Worm (Caenorhabditis elegans): ENCODE data around the gene fbxc-54.

fbxc-54 gene

DNA sequence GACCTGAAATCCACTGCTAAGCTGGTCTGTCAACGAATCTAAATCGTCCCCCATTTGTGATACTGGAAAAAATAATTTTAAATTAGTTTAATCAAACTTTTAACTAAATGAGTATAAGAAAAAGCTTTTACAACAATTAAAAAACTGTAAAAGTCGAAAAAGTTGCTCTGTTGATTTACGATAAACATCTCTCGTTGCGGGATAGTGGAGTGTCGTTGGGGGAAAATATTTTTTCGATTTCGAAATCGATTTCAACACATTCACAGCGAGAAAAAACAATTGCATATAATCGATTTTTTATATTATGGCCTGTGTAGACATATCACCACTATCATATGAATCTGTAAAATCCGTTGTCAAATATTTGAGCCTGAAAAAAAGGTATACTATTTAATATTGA, at the start of gene fbxc-54, which contains the start of gene F23F1.5:
Gene fbxc-54 (plus strand): TSS at position 199 of the 400 bp plus-strand sequence.
Gene F23F1.5 (minus strand): TSS at position 64 of the 400 bp plus-strand sequence.
- TF ChIP-seq him-1 (tag; optimal IDR thresholded peaks at IDR 0.05), result no peak
- TF ChIP-seq dao-5 (tag; optimal IDR thresholded peaks at IDR 0.05), result no peak
- no peak for TF ChIP-seq W03F9.2 (tag; optimal IDR thresholded peaks at IDR 0.05)

DNA sequence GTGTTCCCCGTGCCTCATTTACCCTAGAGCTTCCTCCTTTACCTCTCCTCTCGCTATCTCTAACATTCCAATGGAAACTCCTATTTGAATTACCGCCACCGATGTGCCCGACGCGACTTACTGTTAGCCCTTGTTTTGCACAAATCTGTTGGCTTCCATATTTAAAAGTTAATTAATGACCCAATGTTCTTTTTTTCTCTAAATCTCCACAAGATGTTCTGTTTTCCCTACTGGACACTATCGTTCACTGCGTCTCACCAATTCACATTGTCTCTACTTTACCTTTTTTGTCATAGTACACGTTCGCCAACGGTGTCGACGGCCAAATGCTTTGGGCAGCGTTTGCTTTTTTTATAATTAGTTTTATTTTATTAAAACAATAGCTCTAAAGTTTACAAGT, 30.9 kb upstream of the fbxc-54 start:
- TF ChIP-seq him-1 (tag; optimal IDR thresholded peaks at IDR 0.05), result no peak
- no peak for TF ChIP-seq W03F9.2 (tag; optimal IDR thresholded peaks at IDR 0.05)
- no peak for TF ChIP-seq dao-5 (tag; optimal IDR thresholded peaks at IDR 0.05)

DNA sequence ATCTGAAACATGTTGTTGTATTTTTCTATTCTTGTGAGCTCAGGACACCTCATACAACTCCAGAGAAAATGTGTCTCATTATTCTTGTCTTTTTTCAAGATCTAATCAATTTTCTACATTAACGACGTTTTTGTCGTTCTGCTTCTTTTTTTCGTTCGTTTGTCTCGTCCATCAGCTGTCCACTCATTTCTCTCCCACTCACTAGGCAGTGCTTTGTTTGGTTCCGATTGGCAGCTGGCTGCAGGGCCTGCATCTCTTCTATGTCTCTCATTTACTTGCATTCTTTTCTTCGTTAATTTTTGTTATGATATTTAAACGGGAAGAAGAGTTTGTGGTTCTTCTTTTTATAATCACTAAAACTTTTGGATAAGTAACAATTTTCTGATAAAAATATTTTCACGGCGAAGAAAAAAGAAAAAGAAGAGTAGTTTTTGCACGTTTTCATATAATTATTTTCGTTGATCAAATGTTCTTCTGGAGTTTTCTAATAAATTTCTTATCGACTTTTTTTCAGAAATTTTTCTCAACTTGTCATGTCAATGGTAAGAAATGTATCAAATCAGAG, 30.1 kb upstream of the fbxc-54 start, which contains the start of gene 2L52.1:
Gene 2L52.1 (plus strand): TSS at position 515 of the 565 bp plus-strand sequence.
- no peak for TF ChIP-seq W03F9.2 (tag; optimal IDR thresholded peaks at IDR 0.05)

DNA sequence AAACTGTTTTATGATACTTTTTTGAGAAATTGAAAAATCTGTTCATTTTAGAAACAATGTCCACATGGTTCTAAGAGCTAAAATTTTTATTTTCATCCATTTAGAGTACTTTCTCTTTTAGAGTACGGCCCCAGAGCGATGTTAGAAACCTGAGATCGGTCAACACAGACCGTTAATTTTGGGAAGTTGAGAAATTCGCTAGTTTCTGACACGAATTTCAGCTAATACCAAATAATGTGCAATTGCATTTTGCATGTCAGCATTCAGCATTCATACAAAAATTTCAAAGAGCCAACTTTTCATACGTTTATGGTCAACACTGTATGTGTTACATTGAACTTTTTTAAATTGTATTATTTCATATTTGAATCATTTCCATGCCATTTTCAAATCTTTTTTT, 26.7 kb upstream of the fbxc-54 start:
- TF ChIP-seq W03F9.2 (tag; optimal IDR thresholded peaks at IDR 0.05), result no peak
- TF ChIP-seq dao-5 (tag; optimal IDR thresholded peaks at IDR 0.05), result no peak
- TF ChIP-seq him-1 (tag; optimal IDR thresholded peaks at IDR 0.05), result no peak

DNA sequence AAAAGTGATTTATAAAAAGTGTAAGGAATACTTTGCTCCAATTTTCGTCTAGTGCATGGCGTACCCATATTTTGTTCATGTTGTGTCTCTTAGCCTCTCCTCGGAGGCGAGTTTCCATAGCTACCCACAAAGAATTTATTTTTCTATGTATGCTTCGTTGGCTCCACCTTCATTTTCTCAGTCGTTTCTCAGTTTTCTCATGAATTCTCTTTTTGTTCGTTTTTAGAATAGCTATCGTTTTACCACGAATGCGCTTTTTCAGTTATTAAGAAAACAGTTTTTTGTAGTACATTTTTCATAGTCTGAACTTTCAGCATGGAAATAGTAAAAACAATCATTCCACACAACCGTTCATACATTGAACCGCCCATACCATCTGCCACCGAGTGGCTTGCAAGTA, 25.2 kb upstream of the fbxc-54 start, which contains the start of gene osta-1:
Gene osta-1 (plus strand): TSS at position 309 of the 400 bp plus-strand sequence.
- TF ChIP-seq W03F9.2 (tag; optimal IDR thresholded peaks at IDR 0.05), result no peak
- no peak for TF ChIP-seq him-1 (tag; optimal IDR thresholded peaks at IDR 0.05)
- TF ChIP-seq dao-5 (tag; optimal IDR thresholded peaks at IDR 0.05), result no peak

DNA sequence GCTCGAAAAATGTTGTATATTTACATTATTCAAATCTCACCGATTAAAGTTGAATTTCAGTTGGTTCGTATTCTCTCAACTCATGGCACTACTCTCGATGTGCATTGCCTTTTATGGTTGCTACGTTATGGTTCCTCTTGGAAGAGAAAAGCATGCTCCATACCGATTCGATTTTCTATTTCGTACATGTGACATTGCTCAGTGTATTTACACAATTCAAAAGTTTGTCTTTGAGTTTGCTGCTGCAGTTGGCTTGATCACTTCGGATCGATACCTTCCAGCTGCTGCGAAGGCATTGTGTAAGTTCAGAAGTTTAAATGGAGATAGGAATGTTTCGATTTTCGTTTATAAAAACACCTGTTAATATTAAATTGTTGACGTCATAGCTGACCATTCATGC, 23.3 kb upstream of the fbxc-54 start:
- TF ChIP-seq dao-5 (tag; optimal IDR thresholded peaks at IDR 0.05), result no peak
- no peak for TF ChIP-seq him-1 (tag; optimal IDR thresholded peaks at IDR 0.05)
- TF ChIP-seq W03F9.2 (tag; optimal IDR thresholded peaks at IDR 0.05), result no peak

DNA sequence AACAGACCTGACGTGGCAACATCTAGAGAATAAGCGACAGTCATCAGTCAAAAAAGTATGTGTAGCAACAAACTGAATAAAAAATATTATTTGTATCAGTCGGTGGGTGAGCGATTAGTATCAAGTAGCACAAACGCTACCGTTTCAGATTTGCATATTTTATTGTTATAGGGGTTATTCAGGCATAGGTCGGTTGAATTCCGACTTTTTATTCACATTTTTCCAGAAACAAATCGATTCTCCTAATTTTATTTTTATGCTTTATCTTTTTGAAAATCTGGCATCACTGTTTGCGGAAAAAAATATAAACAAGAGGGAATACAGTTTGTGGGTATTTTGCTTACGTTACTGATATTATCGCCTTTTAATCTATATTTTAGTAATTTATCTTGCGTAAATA, 19.7 kb upstream of the fbxc-54 start, which contains the start of gene best-4:
Gene best-4 (minus strand): TSS at position 101 of the 400 bp plus-strand sequence.
- TF ChIP-seq W03F9.2 (tag; optimal IDR thresholded peaks at IDR 0.05) (no peak), dao-5 (tag; optimal IDR thresholded peaks at IDR 0.05) (no peak), him-1 (tag; optimal IDR thresholded peaks at IDR 0.05) (no peak)

DNA sequence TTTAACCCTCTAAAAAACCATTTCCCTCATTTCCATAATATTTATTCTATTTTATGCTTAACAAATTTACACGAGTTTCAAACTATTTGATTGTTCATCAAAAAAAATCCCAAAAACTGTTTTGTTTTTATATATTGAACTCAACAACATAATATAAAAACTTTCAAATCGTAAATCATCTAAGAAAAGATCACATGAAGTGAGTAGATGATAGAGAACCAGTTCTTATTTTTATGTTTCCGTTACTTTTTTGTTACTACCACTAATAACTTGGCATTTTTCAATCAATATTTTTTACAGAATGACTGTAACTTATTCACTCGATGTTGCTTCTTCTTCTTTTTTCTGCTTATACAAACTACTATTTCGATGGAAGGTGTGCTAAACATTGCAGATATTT, 18.8 kb upstream of the fbxc-54 start, which contains the start of gene best-3:
Gene best-3 (plus strand): TSS at position 301 of the 400 bp plus-strand sequence.
- TF ChIP-seq W03F9.2 (tag; optimal IDR thresholded peaks at IDR 0.05), result no peak
- TF ChIP-seq him-1 (tag; optimal IDR thresholded peaks at IDR 0.05), result no peak
- no peak for TF ChIP-seq dao-5 (tag; optimal IDR thresholded peaks at IDR 0.05)

DNA sequence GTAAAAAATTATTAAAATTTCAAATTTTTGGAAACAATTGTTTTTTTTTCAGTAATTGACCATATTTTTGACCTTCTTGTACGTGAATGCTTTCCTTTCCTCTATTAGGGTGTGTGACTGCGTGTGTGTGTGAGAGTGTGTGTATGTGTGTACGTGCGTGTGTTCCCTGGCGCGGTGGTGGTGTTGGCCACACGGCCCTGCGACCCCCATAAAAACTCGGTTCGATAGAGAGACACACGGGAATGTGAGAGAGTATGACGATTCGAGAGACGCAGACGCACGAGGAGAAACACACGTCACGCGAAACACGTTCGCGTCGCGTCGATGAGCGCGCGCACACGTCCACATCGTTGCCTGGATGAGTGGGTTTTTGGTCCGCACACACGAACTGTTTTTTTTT, 12.7 kb upstream of the fbxc-54 start:
- TF ChIP-seq him-1 (tag; optimal IDR thresholded peaks at IDR 0.05) (no peak), dao-5 (tag; optimal IDR thresholded peaks at IDR 0.05) (no peak), W03F9.2 (tag; optimal IDR thresholded peaks at IDR 0.05) (peak; percentile 53)

DNA sequence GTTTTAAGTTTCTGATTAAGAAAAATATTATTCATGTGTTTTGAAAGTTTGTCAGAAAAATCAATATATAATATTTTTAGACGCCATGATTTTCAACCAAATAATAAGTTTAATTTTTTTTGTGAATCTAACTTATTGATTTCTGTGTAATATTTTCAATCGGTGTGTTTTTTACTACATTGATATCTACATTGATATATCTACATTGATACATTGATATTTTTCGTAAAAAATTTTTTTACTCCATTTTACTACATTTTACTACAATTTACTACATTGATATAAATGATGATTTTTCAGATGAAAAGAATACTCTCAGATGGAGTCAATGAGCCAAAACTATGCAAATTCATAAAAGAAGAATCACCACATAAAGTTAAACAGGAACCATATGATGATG, 12.3 kb upstream of the fbxc-54 start, which contains the start of gene gmeb-1:
Gene gmeb-1 (plus strand): TSS at position 301 of the 400 bp plus-strand sequence.
- TF ChIP-seq W03F9.2 (tag; optimal IDR thresholded peaks at IDR 0.05) (no peak), dao-5 (tag; optimal IDR thresholded peaks at IDR 0.05) (no peak), him-1 (tag; optimal IDR thresholded peaks at IDR 0.05) (no peak)

DNA sequence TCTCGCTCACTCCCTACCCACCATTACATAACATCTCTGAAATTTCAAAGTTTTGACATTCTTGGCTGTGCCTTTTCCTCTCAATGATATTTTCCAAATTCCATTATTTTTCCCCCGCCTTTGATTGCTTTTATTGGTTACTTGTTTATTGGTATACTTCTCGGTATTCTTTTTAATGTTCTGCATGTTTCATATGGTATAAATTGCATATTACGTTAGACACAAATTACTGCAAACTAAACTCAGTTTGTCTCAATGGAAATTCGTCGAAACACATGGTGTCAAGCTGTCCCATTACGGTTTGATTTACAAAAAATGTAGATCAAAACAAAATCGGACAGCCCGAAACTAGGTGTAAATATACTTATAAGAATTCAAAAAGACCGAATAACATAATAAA, 9.6 kb upstream of the fbxc-54 start:
- TF ChIP-seq W03F9.2 (tag; optimal IDR thresholded peaks at IDR 0.05), result no peak
- no peak for TF ChIP-seq dao-5 (tag; optimal IDR thresholded peaks at IDR 0.05)
- no peak for TF ChIP-seq him-1 (tag; optimal IDR thresholded peaks at IDR 0.05)

DNA sequence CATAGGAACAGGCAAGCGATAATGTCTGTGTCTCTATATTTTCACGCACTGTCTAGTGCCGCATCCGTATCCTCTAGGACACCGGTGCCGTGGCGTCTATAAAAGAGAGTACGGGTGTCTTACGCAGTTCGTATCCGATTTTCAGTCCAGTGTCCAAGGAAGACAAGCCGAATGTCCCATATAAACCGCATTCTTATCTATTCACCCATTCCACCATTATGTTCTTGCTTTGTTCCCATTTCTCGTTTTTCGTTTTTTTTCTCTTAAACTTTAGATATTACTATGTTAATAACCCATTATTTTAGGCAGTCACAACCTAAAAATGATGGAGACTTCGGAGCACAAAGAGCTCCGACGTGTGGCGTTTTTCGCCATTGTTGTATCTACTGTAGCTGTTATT, 8.5 kb upstream of the fbxc-54 start, which contains the start of gene sqt-2:
Gene sqt-2 (plus strand): TSS at position 301 of the 400 bp plus-strand sequence.
- TF ChIP-seq dao-5 (tag; optimal IDR thresholded peaks at IDR 0.05) (no peak), him-1 (tag; optimal IDR thresholded peaks at IDR 0.05) (no peak), W03F9.2 (tag; optimal IDR thresholded peaks at IDR 0.05) (no peak)

DNA sequence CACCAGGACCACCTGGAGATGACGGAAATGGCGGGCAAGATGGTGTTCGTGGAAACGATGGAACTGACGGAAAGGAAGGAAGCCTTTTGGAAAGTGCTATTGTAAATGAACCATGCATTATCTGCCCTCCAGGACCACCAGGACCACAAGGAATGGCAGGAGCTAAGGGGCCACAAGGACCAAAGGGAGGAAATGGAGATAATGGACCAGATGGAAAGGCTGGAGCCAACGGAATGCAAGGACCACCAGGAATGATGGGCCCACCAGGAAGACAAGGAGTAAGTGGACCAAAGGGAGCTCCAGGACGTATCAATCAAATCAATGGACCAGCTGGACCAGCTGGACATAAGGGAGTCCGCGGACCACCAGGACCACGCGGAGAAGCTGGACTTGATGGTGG, 7.8 kb upstream of the fbxc-54 start:
- TF ChIP-seq dao-5 (tag; optimal IDR thresholded peaks at IDR 0.05) (no peak), W03F9.2 (tag; optimal IDR thresholded peaks at IDR 0.05) (no peak), him-1 (tag; optimal IDR thresholded peaks at IDR 0.05) (no peak)

DNA sequence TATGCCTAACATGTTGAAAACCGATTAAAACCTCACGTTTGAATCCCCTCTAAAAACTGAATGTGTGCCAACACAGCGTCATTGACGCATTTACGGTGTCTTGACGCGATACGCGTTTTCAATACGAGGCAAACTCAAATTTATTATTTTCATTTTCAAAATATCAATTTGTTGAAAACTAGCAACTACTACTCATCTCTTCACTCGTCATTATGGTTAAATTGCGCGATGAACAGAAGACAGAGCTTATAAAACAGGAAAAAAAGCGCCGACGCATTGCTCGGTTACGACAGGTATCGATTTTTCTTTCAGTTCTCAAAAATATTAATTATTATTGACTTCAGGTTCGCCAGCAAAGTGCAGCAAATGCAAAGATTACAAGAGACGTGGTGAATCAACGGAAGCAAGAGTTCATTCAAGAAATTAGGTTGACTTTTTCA, 6.9 kb upstream of the fbxc-54 start, which contains the start of gene enee-1:
Gene enee-1 (plus strand): TSS at position 108 of the 440 bp plus-strand sequence.
- TF ChIP-seq dao-5 (tag; optimal IDR thresholded peaks at IDR 0.05) (no peak), W03F9.2 (tag; optimal IDR thresholded peaks at IDR 0.05) (peak; percentile 73)

DNA sequence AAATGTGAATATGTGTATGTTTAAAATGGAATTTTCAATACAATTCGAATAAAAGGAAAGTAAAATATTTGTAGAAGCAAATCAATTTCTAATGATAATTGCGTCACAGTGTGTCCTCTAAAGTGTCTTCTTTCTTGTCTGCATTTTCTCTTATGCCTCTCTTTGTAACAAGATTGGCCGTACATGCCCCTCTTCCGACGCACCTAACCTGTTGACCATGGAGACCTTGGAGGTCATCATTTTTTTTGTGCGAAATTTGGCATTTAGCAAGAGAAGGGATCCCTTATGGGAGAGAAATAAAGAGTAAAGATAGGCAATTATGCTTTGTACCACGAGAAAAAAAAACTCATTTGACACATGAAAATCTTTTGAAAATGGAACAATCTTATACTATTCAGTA, 3.2 kb upstream of the fbxc-54 start, which contains the start of gene F23F1.4:
Gene F23F1.4 (minus strand): TSS at position 141 of the 400 bp plus-strand sequence.
- TF ChIP-seq him-1 (tag; optimal IDR thresholded peaks at IDR 0.05), result no peak
- TF ChIP-seq W03F9.2 (tag; optimal IDR thresholded peaks at IDR 0.05), result no peak
- TF ChIP-seq dao-5 (tag; optimal IDR thresholded peaks at IDR 0.05), result no peak

Data from whole organism, L4/young adult.